Fruit fly (Drosophila melanogaster): ENCODE data around the gene CG13639.

CG13639 gene

DNA sequence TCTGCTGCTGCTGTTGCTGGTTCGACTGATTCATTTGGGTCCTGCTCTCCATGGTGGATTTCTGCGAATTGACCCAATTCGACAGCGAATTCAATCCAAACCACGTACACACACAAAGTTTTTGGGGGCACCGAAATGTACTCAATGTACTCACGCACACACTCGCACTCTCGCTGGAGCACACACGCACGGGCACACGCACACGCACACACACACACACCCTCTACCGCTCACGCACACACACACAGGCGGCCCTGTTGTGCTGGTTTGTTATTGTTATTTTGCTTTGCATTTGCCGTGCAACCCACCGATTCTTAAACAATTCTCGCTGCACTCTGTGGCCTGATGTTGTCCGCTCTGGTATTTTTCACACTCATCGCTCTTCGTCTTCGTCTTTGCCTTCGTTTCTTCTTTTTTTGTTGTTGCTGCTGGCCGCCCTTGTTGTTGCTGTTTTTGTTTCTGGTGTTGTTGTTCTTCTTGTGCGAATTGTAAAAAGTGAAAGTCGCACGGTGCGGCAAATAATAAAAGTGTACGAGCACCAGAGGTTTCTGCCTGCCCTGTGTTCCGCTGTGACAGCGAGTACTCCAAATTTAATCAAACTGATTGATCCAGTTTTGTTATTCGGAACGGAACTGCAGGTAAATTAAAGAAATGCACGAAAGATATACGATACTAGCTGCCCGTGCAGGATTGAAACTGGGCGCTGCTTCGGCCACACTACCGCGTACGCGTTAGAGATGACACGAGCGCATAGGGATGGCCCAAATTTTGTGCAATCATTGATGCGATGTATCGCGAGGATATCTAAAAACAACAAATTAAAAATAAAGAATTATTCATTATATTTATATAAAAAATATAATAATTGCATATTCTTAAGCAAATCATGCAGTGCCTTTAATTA lies 16.0 kb upstream of the CG13639 start, which contains the start of gene CG3744 (continued):
- peak; percentile 74 for TF ChIP-seq CG2875 (GFP tag; optimal IDR thresholded peaks at IDR 0.05)
- peak; percentile 86 for TF ChIP-seq CG2199 (GFP tag; IDR thresholded peaks at IDR 0.05)
- TF ChIP-seq CG33557 (GFP tag; optimal IDR thresholded peaks at IDR 0.05), result peak; percentile 78
- TF ChIP-seq esg (GFP tag; conservative IDR thresholded peaks at IDR 0.05), result peak; percentile 87
- peak; percentile 55 for TF ChIP-seq Jarid2 (GFP tag; optimal IDR thresholded peaks at IDR 0.05)
- peak; percentile 75 to 77 for TF ChIP-seq Pdp1 (GFP tag; optimal IDR thresholded peaks at IDR 0.05)
- TF ChIP-seq CG15269 (tag; optimal IDR thresholded peaks at IDR 0.05), result peak; percentile 90
- TF ChIP-seq ERR (GFP tag; optimal IDR thresholded peaks at IDR 0.05), result peak; percentile 61
- peak; percentile 93 for TF ChIP-seq otp (GFP tag; IDR thresholded peaks at IDR 0.05)
- TF ChIP-seq D19A (tag; optimal IDR thresholded peaks at IDR 0.05), result peak; percentile 80
- peak; percentile 90 for TF ChIP-seq az2 (GFP tag; optimal IDR thresholded peaks at IDR 0.05)
- peak; percentile 89 for TF ChIP-seq ttk (GFP tag; IDR thresholded peaks at IDR 0.05)
- TF ChIP-seq CG15479 (GFP tag; optimal IDR thresholded peaks at IDR 0.05), result peak; percentile 86
- peak; percentile 79 for TF ChIP-seq Adf1 (GFP tag; IDR thresholded peaks at IDR 0.05)
- peak; percentile 52 for TF ChIP-seq CG7987 (GFP tag; optimal IDR thresholded peaks at IDR 0.05)
- peak; percentile 92 for TF ChIP-seq CG2120 (GFP tag; optimal IDR thresholded peaks at IDR 0.05)
- peak; percentile 92 for TF ChIP-seq CG7839 (tag; optimal IDR thresholded peaks at IDR 0.05)
- TF ChIP-seq prd (optimal IDR thresholded peaks at IDR 0.05), result no peak
- TF ChIP-seq prd (GFP tag; IDR thresholded peaks at IDR 0.05), result peak; percentile 96
- peak; percentile 94 for TF ChIP-seq sisA (GFP tag; IDR thresholded peaks at IDR 0.05)
- TF ChIP-seq Fer3 (tag; optimal IDR thresholded peaks at IDR 0.05), result peak; percentile 92
- peak; percentile 78 for TF ChIP-seq CG4617 (GFP tag; optimal IDR thresholded peaks at IDR 0.05; ENCODE audit: borderline replicate concordance)
- peak; percentile 69 for TF ChIP-seq tup (GFP tag; optimal IDR thresholded peaks at IDR 0.05)
- peak; percentile 92 for TF ChIP-seq CG8478 (optimal IDR thresholded peaks at IDR 0.05)
- no peak for TF ChIP-seq p53 (GFP tag; optimal IDR thresholded peaks at IDR 0.05)
- peak; percentile 93 for TF ChIP-seq CoRest (tag; optimal IDR thresholded peaks at IDR 0.05)
- TF ChIP-seq CG9817 (tag; optimal IDR thresholded peaks at IDR 0.05), result peak; percentile 95
- TF ChIP-seq CG12104 (GFP tag; optimal IDR thresholded peaks at IDR 0.05), result peak; percentile 77
- no peak for TF ChIP-seq cwo (GFP tag; optimal IDR thresholded peaks at IDR 0.05)
- TF ChIP-seq CG4424 (GFP tag; optimal IDR thresholded peaks at IDR 0.05), result peak; percentile 88
- peak; percentile 93 for TF ChIP-seq H15 (GFP tag; IDR thresholded peaks at IDR 0.05)
- TF ChIP-seq Nf-YB (GFP tag; optimal IDR thresholded peaks at IDR 0.05), result peak; percentile 74
- TF ChIP-seq Dip3 (GFP tag; optimal IDR thresholded peaks at IDR 0.05), result peak; percentile 72
- TF ChIP-seq CG10654 (GFP tag; optimal IDR thresholded peaks at IDR 0.05), result peak; percentile 89
- no peak for TF ChIP-seq HLHmδ (GFP tag; optimal IDR thresholded peaks at IDR 0.05)
- peak; percentile 95 for TF ChIP-seq CG10366 (GFP tag; IDR thresholded peaks at IDR 0.05)
- peak; percentile 96 for TF ChIP-seq cg (GFP tag; optimal IDR thresholded peaks at IDR 0.05)
- peak; percentile 46 for TF ChIP-seq Camta (GFP tag; optimal IDR thresholded peaks at IDR 0.05)
- TF ChIP-seq Antp (GFP tag; optimal IDR thresholded peaks at IDR 0.05), result peak; percentile 72
- peak; percentile 95 for TF ChIP-seq Blimp-1 (GFP tag; optimal IDR thresholded peaks at IDR 0.05)
- peak; percentile 89 for TF ChIP-seq CG4404 (GFP tag; IDR thresholded peaks at IDR 0.05)
- peak; percentile 93 for TF ChIP-seq unc-4 (GFP tag; IDR thresholded peaks at IDR 0.05; ENCODE audit: partially characterized antibody)
- TF ChIP-seq fd102C (GFP tag; optimal IDR thresholded peaks at IDR 0.05), result no peak
- TF ChIP-seq CG3163 (GFP tag; optimal IDR thresholded peaks at IDR 0.05), result peak; percentile 27
- TF ChIP-seq CG4328 (GFP tag; optimal IDR thresholded peaks at IDR 0.05), result peak; percentile 85
- TF ChIP-seq CG6654 (GFP tag; optimal IDR thresholded peaks at IDR 0.05), result peak; percentile 57
- TF ChIP-seq gfzf (GFP tag; optimal IDR thresholded peaks at IDR 0.05), result peak; percentile 79
- peak; percentile 98 for TF ChIP-seq Gug (GFP tag; IDR thresholded peaks at IDR 0.05)
